Fruit fly (Drosophila melanogaster) whole organism, adult: ENCODE results near the gene CG13012.

Experiments
- CG11617 ChIP-seq: fragments of 200-800 bp; sonication (Bioruptor generic); optimal IDR thresholded peaks from 2 replicates; lab custom pipeline; 2017; ENCODE audit warnings: mild to moderate bottlenecking, missing biosample characterization, missing genetic modification reagents, missing genetic modification characterization
- CG12768 ChIP-seq: fragments of 200-800 bp; sonication (Bioruptor generic); optimal IDR thresholded peaks from 2 replicates; lab custom pipeline; 2017; ENCODE audit warnings: missing biosample characterization, missing genetic modification characterization, mild to moderate bottlenecking, moderate library complexity, missing genetic modification reagents
- CG14711 ChIP-seq: fragments of 200-800 bp; sonication (Bioruptor generic); optimal IDR thresholded peaks from 2 replicates; lab custom pipeline; 2018; ENCODE audit warnings: missing biosample characterization, mild to moderate bottlenecking, missing genetic modification characterization, moderate library complexity
- CG33017 ChIP-seq: fragments of 200-800 bp; sonication (Bioruptor generic); optimal IDR thresholded peaks from 2 replicates; lab custom pipeline; 2018; ENCODE audit warnings: missing biosample characterization, mild to moderate bottlenecking, missing genetic modification characterization, moderate library complexity
- CG5204 ChIP-seq: fragments of 200-800 bp; sonication (Bioruptor generic); optimal IDR thresholded peaks from 2 replicates; lab custom pipeline; 2016; ENCODE audit warnings: missing biosample characterization, missing genetic modification characterization
- CG7101 ChIP-seq: fragments of 200-800 bp; sonication (Bioruptor generic); optimal IDR thresholded peaks from 2 replicates; lab custom pipeline; 2018; ENCODE audit warnings: missing biosample characterization, mild to moderate bottlenecking, missing genetic modification characterization, moderate library complexity
- Clk ChIP-seq: fragments of 200-800 bp; sonication (Bioruptor generic); optimal IDR thresholded peaks from 2 replicates; lab custom pipeline; 2017; ENCODE audit warnings: missing biosample characterization, missing genetic modification characterization
- Hr96 ChIP-seq: fragments of 200-800 bp; sonication (Bioruptor generic); optimal IDR thresholded peaks from 2 replicates; lab custom pipeline; 2016; ENCODE audit warnings: missing biosample characterization, missing genetic modification characterization
- bab1 ChIP-seq: fragments of 200-800 bp; sonication (Bioruptor generic); optimal IDR thresholded peaks from 3 replicates; lab custom pipeline; 2019; ENCODE audit warnings: missing biosample characterization, mild to moderate bottlenecking, missing genetic modification characterization, moderate library complexity
- cic ChIP-seq: fragments of 200-800 bp; sonication (Bioruptor generic); optimal IDR thresholded peaks from 2 replicates; lab custom pipeline; 2017; ENCODE audit warnings: missing biosample characterization, mild to moderate bottlenecking, missing genetic modification characterization, moderate library complexity
- kay ChIP-seq: fragments of 200-800 bp; sonication (Bioruptor generic); peaks from one replicate; lab custom pipeline; 2016; ENCODE audit warnings: missing biosample characterization, missing genetic modification characterization, borderline replicate concordance
- ovo ChIP-seq: fragments of 200-800 bp; sonication (Bioruptor generic); optimal IDR thresholded peaks from 2 replicates; lab custom pipeline; 2016; ENCODE audit warnings: missing biosample characterization, missing genetic modification characterization
- pad ChIP-seq: fragments of 200-800 bp; sonication (Bioruptor generic); optimal IDR thresholded peaks from 3 replicates; lab custom pipeline; 2017; ENCODE audit warnings: missing biosample characterization, missing genetic modification characterization, mild to moderate bottlenecking, moderate library complexity, missing genetic modification reagents
- tj ChIP-seq: fragments of 200-800 bp; sonication (Bioruptor generic); optimal IDR thresholded peaks from 3 replicates; lab custom pipeline; 2017; ENCODE audit warnings: missing biosample characterization, mild to moderate bottlenecking, missing genetic modification characterization, moderate library complexity

dm6 chrX:16643363-16643946 is 33.1 kb downstream of the CG13012 start:
- no peak for TF ChIP-seq CG5204 (GFP tag; lab: Kevin White, UChicago)
- TF ChIP-seq ovo, result no peak
- no peak for TF ChIP-seq CG12768 (GFP tag; lab: Kevin White, UChicago)
- TF ChIP-seq CG14711 (tag; lab: Kevin White, UChicago), result no peak
- TF ChIP-seq bab1 (GFP tag; lab: Kevin White, UChicago), result no peak
- TF ChIP-seq Clk, result no peak
- no peak for TF ChIP-seq kay (GFP tag; lab: Kevin White, UChicago)
- TF ChIP-seq pad, result no peak
- no peak for TF ChIP-seq CG11617
- TF ChIP-seq cic (GFP tag; lab: Kevin White, UChicago), result no peak
- TF ChIP-seq tj (GFP tag; lab: Kevin White, UChicago), result no peak
- TF ChIP-seq CG33017 (tag; lab: Kevin White, UChicago), result no peak
- TF ChIP-seq CG7101, result no peak
- TF ChIP-seq Hr96, result no peak
